Fruit fly (Drosophila melanogaster): ENCODE measurements around the gene Vps15.

Vps15 gene

DNA sequence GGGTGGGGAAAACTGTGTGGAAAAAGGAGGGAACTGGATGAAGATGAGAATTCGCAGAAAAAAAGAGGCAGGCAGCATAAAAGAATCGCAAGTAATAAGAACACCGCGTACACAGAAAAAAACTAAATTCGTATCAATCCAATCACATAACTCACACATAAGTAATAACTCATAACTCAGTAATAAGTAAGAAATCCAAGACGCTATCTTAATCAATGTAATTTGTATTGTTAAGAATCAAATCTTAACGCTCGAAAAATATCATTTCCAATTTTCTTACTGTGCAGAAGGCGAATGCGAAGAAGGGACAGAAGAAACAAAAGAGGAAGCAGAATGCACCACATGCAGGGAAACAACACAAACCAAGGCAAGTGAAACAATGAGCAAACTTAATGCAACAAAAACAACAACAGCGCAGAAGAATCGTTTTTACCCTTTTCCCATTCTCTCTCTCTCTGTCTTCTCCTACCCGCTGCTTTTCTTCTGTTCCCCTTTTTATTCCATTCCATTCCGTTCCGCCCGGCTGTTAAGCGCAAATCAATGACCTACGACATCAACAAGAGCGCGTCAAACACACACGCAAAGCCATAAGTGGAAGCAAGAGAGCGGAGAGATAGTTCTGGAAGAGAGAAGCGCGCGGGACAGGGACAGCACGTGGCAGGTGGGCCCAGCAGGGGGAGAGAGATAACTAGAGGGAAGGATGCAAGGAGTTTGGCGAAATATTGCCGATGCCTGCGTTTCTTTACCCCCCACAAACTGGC is 16.4 kb downstream of the Vps15 start (continued):
- TF ChIP-seq Stat92E (GFP tag; optimal IDR thresholded peaks at IDR 0.05) = peak in 1 of 3 experiments; percentile 25
- TF ChIP-seq Doc3 (GFP tag; IDR thresholded peaks at IDR 0.05; ENCODE audit: partially characterized antibody) = no peak
- no peak for TF ChIP-seq CG6791 (GFP tag; IDR thresholded peaks at IDR 0.05; ENCODE audit: partially characterized antibody)
- peak; percentile 98 for TF ChIP-seq nom (GFP tag; optimal IDR thresholded peaks at IDR 0.05)
- peak; percentile 79 for TF ChIP-seq Oli (tag; optimal IDR thresholded peaks at IDR 0.05)
- peak; percentile 80 for TF ChIP-seq unpg (GFP tag; optimal IDR thresholded peaks at IDR 0.05)
- TF ChIP-seq Gsc (GFP tag; IDR thresholded peaks at IDR 0.05) = peak; percentile 52
- peak; percentile 61 for TF ChIP-seq CG12104 (GFP tag; optimal IDR thresholded peaks at IDR 0.05)
- no peak for TF ChIP-seq CrebB (tag; optimal IDR thresholded peaks at IDR 0.05)
- no peak for TF ChIP-seq CkIIα-i1 (GFP tag; IDR thresholded peaks at IDR 0.05)
- no peak for TF ChIP-seq sc (optimal IDR thresholded peaks at IDR 0.05)
- TF ChIP-seq sc (GFP tag; optimal IDR thresholded peaks at IDR 0.05) = peak; percentile 69
- TF ChIP-seq br (optimal IDR thresholded peaks at IDR 0.05) = no peak
- no peak for TF ChIP-seq scrt (GFP tag; optimal IDR thresholded peaks at IDR 0.05)
- TF ChIP-seq emc (GFP tag; optimal IDR thresholded peaks at IDR 0.05) = no peak
- peak; percentile 49 for TF ChIP-seq caup (GFP tag; optimal IDR thresholded peaks at IDR 0.05; ENCODE audit: severe bottlenecking)
- TF ChIP-seq CG17829 (tag; optimal IDR thresholded peaks at IDR 0.05) = peak; percentile 81
- peak; percentile 52 for TF ChIP-seq NK7.1 (GFP tag; optimal IDR thresholded peaks at IDR 0.05)
- peak; percentile 70 for TF ChIP-seq Atf3 (GFP tag; optimal IDR thresholded peaks at IDR 0.05)
- TF ChIP-seq CG31365 (tag; optimal IDR thresholded peaks at IDR 0.05) = no peak
- TF ChIP-seq Hand (GFP tag; optimal IDR thresholded peaks at IDR 0.05) = peak; percentile 2
- no peak for TF ChIP-seq CG10543 (GFP tag; optimal IDR thresholded peaks at IDR 0.05)
- TF ChIP-seq Mes4 (GFP tag; optimal IDR thresholded peaks at IDR 0.05) = peak; percentile 80
- no peak for TF ChIP-seq sr (GFP tag; IDR thresholded peaks at IDR 0.05)
- peak; percentile 89 for TF ChIP-seq Kr (GFP tag; optimal IDR thresholded peaks at IDR 0.05)
- TF ChIP-seq CG1603 (tag; optimal IDR thresholded peaks at IDR 0.05) = peak; percentile 78
- peak; percentile 55; the same call in 1 of the 3 replicates for TF ChIP-seq CG2889 (GFP tag; IDR thresholded peaks at IDR 0.05)
- TF ChIP-seq CG15073 (GFP tag; optimal IDR thresholded peaks at IDR 0.05) = no peak
- TF ChIP-seq dimm (GFP tag; IDR thresholded peaks at IDR 0.05) = no peak
- TF ChIP-seq CG16815 (GFP tag; optimal IDR thresholded peaks at IDR 0.05) = peak; percentile 81
- TF ChIP-seq CG7963 (GFP tag; IDR thresholded peaks at IDR 0.05; ENCODE audit: partially characterized antibody) = no peak
- peak; percentile 81 for TF ChIP-seq Chrac-16 (GFP tag; optimal IDR thresholded peaks at IDR 0.05)
- TF ChIP-seq ERR (GFP tag; optimal IDR thresholded peaks at IDR 0.05) = no peak
- peak; percentile 67 for TF ChIP-seq zf30C (GFP tag; optimal IDR thresholded peaks at IDR 0.05)
- no peak; the same call in 1 of the 2 replicates for TF ChIP-seq CG9932 (GFP tag; IDR thresholded peaks at IDR 0.05)
- TF ChIP-seq da (GFP tag; optimal IDR thresholded peaks at IDR 0.05) = peak; percentile 12
- TF ChIP-seq Atf-2 (GFP tag; optimal IDR thresholded peaks at IDR 0.05) = peak; percentile 78
- TF ChIP-seq Dfd (GFP tag; optimal IDR thresholded peaks at IDR 0.05) = no peak
- peak; percentile 64 for TF ChIP-seq CG15011 (GFP tag; optimal IDR thresholded peaks at IDR 0.05)
- peak; percentile 82 for TF ChIP-seq Antp (GFP tag; optimal IDR thresholded peaks at IDR 0.05)
- peak; percentile 3 for TF ChIP-seq TFAM (GFP tag; optimal IDR thresholded peaks at IDR 0.05)
- peak; percentile 93 for TF ChIP-seq pros (GFP tag; optimal IDR thresholded peaks at IDR 0.05)
- TF ChIP-seq gt (GFP tag; IDR thresholded peaks at IDR 0.05) = no peak
- no peak for TF ChIP-seq ash1 (GFP tag; optimal IDR thresholded peaks at IDR 0.05)
- peak; percentile 63 for TF ChIP-seq pho (GFP tag; optimal IDR thresholded peaks at IDR 0.05)
- no peak for TF ChIP-seq unc-4 (GFP tag; IDR thresholded peaks at IDR 0.05; ENCODE audit: partially characterized antibody)
- TF ChIP-seq danr (GFP tag; IDR thresholded peaks at IDR 0.05) = peak; percentile 39; the same call in 1 of the 2 replicates
- no peak for TF ChIP-seq fd3F (GFP tag; optimal IDR thresholded peaks at IDR 0.05)
- TF ChIP-seq CG15601 (tag; optimal IDR thresholded peaks at IDR 0.05) = peak; percentile 66

Measured in whole organism, embryonic.